Fruit fly (Drosophila melanogaster): ENCODE measurements around the gene CG5111.

DNA sequence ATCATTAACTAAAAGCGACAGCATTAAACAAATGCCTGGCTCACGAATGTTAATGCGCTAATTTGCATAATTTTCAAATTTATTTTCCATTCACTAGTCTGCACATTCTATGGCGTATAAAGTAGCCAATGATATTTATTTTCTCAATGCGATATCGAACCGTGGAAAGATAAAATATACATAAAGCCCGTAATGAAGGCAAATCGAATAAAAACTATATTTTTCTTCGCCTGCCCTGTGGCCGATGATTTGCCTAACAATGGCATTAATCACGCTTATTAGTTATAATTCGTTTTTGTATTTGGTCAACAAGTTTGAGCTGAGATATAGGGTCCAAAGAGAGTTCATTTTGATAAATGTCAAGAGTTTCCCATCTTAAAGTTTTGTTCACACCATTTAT, 44.4 kb downstream of the CG5111 start:
- TF ChIP-seq pnt (GFP tag; optimal IDR thresholded peaks at IDR 0.05) (no peak), Bteb2 (GFP tag; optimal IDR thresholded peaks at IDR 0.05) (no peak), TFAM (GFP tag; optimal IDR thresholded peaks at IDR 0.05) (no peak), Nf-YB (GFP tag; optimal IDR thresholded peaks at IDR 0.05) (no peak), CG12744 (GFP tag; optimal IDR thresholded peaks at IDR 0.05) (no peak), Atf6 (GFP tag; IDR thresholded peaks at IDR 0.05) (no peak), CG9817 (tag; optimal IDR thresholded peaks at IDR 0.05) (no peak), otp (GFP tag; IDR thresholded peaks at IDR 0.05) (no peak), H15 (GFP tag; IDR thresholded peaks at IDR 0.05) (no peak), Camta (GFP tag; optimal IDR thresholded peaks at IDR 0.05) (no peak), Dip2 (GFP tag; IDR thresholded peaks at IDR 0.05) (no peak)

All from whole organism, embryonic.